Worm (Caenorhabditis elegans) whole organism, L4/young adult: ENCODE data around the gene nhr-221.
"Not testable (repeated sequence)": the region's sequence is repeated elsewhere in the genome, so short reads cannot be mapped to it uniquely, and the experiment has no call there.

ENCODE experiments used
- W03F9.2 ChIP-seq: fragments of 150-350 bp; optimal IDR thresholded peaks from 2 replicates; lab custom pipeline; 2014; ENCODE audit warnings: missing biosample characterization, missing genetic modification characterization
- dao-5 ChIP-seq: sonication (generic microtip); optimal IDR thresholded peaks from 2 replicates; lab custom pipeline; 2016; ENCODE audit warnings: missing genotype, missing genetic modification characterization, moderate library complexity, missing compliant biosample characterization
- him-1 ChIP-seq: sonication (generic microtip); optimal IDR thresholded peaks from 2 replicates; lab custom pipeline; 2016; ENCODE audit warnings: missing genotype, missing genetic modification reagents, missing genetic modification characterization, missing compliant biosample characterization

The nhr-221 gene

ce11 chrV:3562824-3563223 lies 27.7 kb upstream of the nhr-221 start, which contains the start of gene T24A6.16:
TSS of gene T24A6.16 (minus strand) at chrV:3562924.
- not testable (repeated sequence) for TF ChIP-seq W03F9.2, him-1, dao-5 (tag; lab: Kevin White, UChicago)

- TF ChIP-seq W03F9.2, him-1, dao-5 (tag; lab: Kevin White, UChicago): not testable (repeated sequence)
Observed at ce11 chrV:3558744-3559143, 23.6 kb upstream of the nhr-221 start, which contains the start of gene T24A6.1. TSS of gene T24A6.1 (plus strand) at chrV:3559044.

- TF ChIP-seq W03F9.2 (tag; lab: Kevin White, UChicago) (no peak), dao-5 (tag; lab: Kevin White, UChicago) (no peak), him-1 (tag; lab: Kevin White, UChicago) (no peak)
Observed at ce11 chrV:3557422-3557821, 22.3 kb upstream of the nhr-221 start, which contains the start of gene grl-31. TSS of gene grl-31 (minus strand) at chrV:3557778.

ce11 chrV:3555986-3556385 lies 20.8 kb upstream of the nhr-221 start, which contains the start of gene grl-30:
TSS of gene grl-30 (plus strand) at chrV:3556286.
- TF ChIP-seq dao-5 (tag; lab: Kevin White, UChicago) (no peak), W03F9.2 (tag; lab: Kevin White, UChicago) (no peak), him-1 (tag; lab: Kevin White, UChicago) (no peak)

ce11 chrV:3554869-3555268 lies 19.7 kb upstream of the nhr-221 start, which contains the start of gene grl-29:
TSS of gene grl-29 (minus strand) at chrV:3555236.
- no peak for TF ChIP-seq dao-5 (tag; lab: Kevin White, UChicago)
- no peak for TF ChIP-seq him-1 (tag; lab: Kevin White, UChicago)
- no peak for TF ChIP-seq W03F9.2 (tag; lab: Kevin White, UChicago)

ce11 chrV:3552740-3553469 lies 17.7 kb upstream of the nhr-221 start, which contains the start of gene T24A6.20:
TSS of gene T24A6.20 (plus strand) at chrV:3553134.
- no peak for TF ChIP-seq W03F9.2 (tag; lab: Kevin White, UChicago)
- no peak for TF ChIP-seq him-1 (tag; lab: Kevin White, UChicago)
- TF ChIP-seq dao-5 (tag; lab: Kevin White, UChicago) = no peak

ce11 chrV:3551765-3552164 lies 16.6 kb upstream of the nhr-221 start, which contains the start of gene grl-28:
TSS of gene grl-28 (minus strand) at chrV:3551865.
- TF ChIP-seq dao-5 (tag; lab: Kevin White, UChicago) = no peak
- no peak for TF ChIP-seq W03F9.2 (tag; lab: Kevin White, UChicago)
- no peak for TF ChIP-seq him-1 (tag; lab: Kevin White, UChicago)

ce11 chrV:3549553-3549952 lies 14.4 kb upstream of the nhr-221 start, which contains the start of gene sri-21:
TSS of gene sri-21 (plus strand) at chrV:3549853.
- TF ChIP-seq W03F9.2 (tag; lab: Kevin White, UChicago) (no peak), him-1 (tag; lab: Kevin White, UChicago) (no peak), dao-5 (tag; lab: Kevin White, UChicago) (no peak)

ce11 chrV:3548798-3549197 lies 13.6 kb upstream of the nhr-221 start, which contains the start of gene srw-130:
TSS of gene srw-130 (minus strand) at chrV:3548898.
- TF ChIP-seq him-1 (tag; lab: Kevin White, UChicago) (no peak), W03F9.2 (tag; lab: Kevin White, UChicago) (no peak), dao-5 (tag; lab: Kevin White, UChicago) (no peak)

ce11 chrV:3546517-3546916 lies 11.4 kb upstream of the nhr-221 start, which contains the start of gene srbc-68:
TSS of gene srbc-68 (minus strand) at chrV:3546617.
- no peak for TF ChIP-seq him-1 (tag; lab: Kevin White, UChicago)
- no peak for TF ChIP-seq W03F9.2 (tag; lab: Kevin White, UChicago)

ce11 chrV:3543344-3543743 lies 8.2 kb upstream of the nhr-221 start, which contains the start of gene nhr-222:
TSS of gene nhr-222 (minus strand) at chrV:3543444.
- TF ChIP-seq dao-5 (tag; lab: Kevin White, UChicago) (no peak), W03F9.2 (tag; lab: Kevin White, UChicago) (no peak), him-1 (tag; lab: Kevin White, UChicago) (no peak)

- no peak for TF ChIP-seq him-1 (tag; lab: Kevin White, UChicago)
- no peak for TF ChIP-seq W03F9.2 (tag; lab: Kevin White, UChicago)
- no peak for TF ChIP-seq dao-5 (tag; lab: Kevin White, UChicago)
Observed at ce11 chrV:3541117-3541516, 6.0 kb upstream of the nhr-221 start, which contains the start of gene srbc-67. TSS of gene srbc-67 (minus strand) at chrV:3541217.

- TF ChIP-seq him-1 (tag; lab: Kevin White, UChicago) (no peak), dao-5 (tag; lab: Kevin White, UChicago) (no peak), W03F9.2 (tag; lab: Kevin White, UChicago) (no peak)
Observed at ce11 chrV:3538307-3538706, 3.1 kb upstream of the nhr-221 start, which contains the start of gene nhr-93. TSS of gene nhr-93 (minus strand) at chrV:3538407.
